Worm (Caenorhabditis elegans) whole organism, mixed stage, embryonic: ENCODE measurements around the gene phf-30.

Source experiments
- M03D4.4 ChIP-seq: sonication (generic microtip); optimal IDR thresholded peaks from 2 replicates; lab custom pipeline; 2017; ENCODE audit warnings: mild to moderate bottlenecking, missing genetic modification characterization, missing compliant biosample characterization
- bed-3 ChIP-seq: fragments of 200-800 bp; sonication (Bioruptor generic); optimal IDR thresholded peaks from 3 replicates; lab custom pipeline; 2018; ENCODE audit warnings: mild to moderate bottlenecking, missing genetic modification characterization, moderate library complexity, missing compliant biosample characterization
- blmp-1 ChIP-seq: fragments of 150-350 bp; optimal IDR thresholded peaks from 2 replicates; lab custom pipeline; 2014; ENCODE audit warnings: missing biosample characterization, missing genetic modification characterization
- ceh-39 ChIP-seq: fragments of 150-350 bp; optimal IDR thresholded peaks from 2 replicates; lab custom pipeline; 2014; ENCODE audit warnings: missing biosample characterization, missing genetic modification characterization
- ceh-43 ChIP-seq: fragments of 200-800 bp; sonication (Bioruptor generic); optimal IDR thresholded peaks from 2 replicates; lab custom pipeline; 2018; ENCODE audit warnings: mild to moderate bottlenecking, missing genetic modification characterization, moderate library complexity, missing compliant biosample characterization
- ceh-83 ChIP-seq: fragments of 200-800 bp; sonication (Bioruptor generic); optimal IDR thresholded peaks from 2 replicates; lab custom pipeline; 2018; ENCODE audit warnings: mild to moderate bottlenecking, missing genetic modification characterization, missing compliant biosample characterization
- ces-1 ChIP-seq: fragments of 150-350 bp; optimal IDR thresholded peaks from 2 replicates; lab custom pipeline; 2014; ENCODE audit warnings: missing biosample characterization, missing genetic modification reagents, missing genetic modification characterization
- cnd-1 ChIP-seq: fragments of 200-800 bp; sonication (Bioruptor generic); optimal IDR thresholded peaks from 2 replicates; lab custom pipeline; 2018; ENCODE audit warnings: mild to moderate bottlenecking, missing genetic modification characterization, missing compliant biosample characterization
- drap-1 ChIP-seq: fragments of 200-800 bp; sonication (Bioruptor generic); optimal IDR thresholded peaks from 3 replicates; lab custom pipeline; 2018; ENCODE audit warnings: mild to moderate bottlenecking, missing genetic modification characterization, missing compliant biosample characterization
- elt-3 ChIP-seq: fragments of 150-350 bp; optimal IDR thresholded peaks from 2 replicates; lab custom pipeline; 2014; ENCODE audit warnings: missing biosample characterization, missing genetic modification characterization
- flh-1 ChIP-seq: fragments of 200-800 bp; sonication (Bioruptor generic); optimal IDR thresholded peaks from 2 replicates; lab custom pipeline; 2018; ENCODE audit warnings: mild to moderate bottlenecking, missing genetic modification characterization, moderate library complexity, missing compliant biosample characterization
- ham-2 ChIP-seq: fragments of 200-800 bp; sonication (Bioruptor generic); optimal IDR thresholded peaks from 2 replicates; lab custom pipeline; 2018; ENCODE audit warnings: mild to moderate bottlenecking, missing genetic modification characterization, missing compliant biosample characterization
- hlh-1 ChIP-seq: fragments of 150-350 bp; optimal IDR thresholded peaks from 2 replicates; lab custom pipeline; 2014; ENCODE audit warnings: missing biosample characterization, missing genetic modification reagents, missing genetic modification characterization
- lin-13 ChIP-seq: fragments of 150-350 bp; optimal IDR thresholded peaks from 2 replicates; lab custom pipeline; 2014; ENCODE audit warnings: missing biosample characterization, missing genetic modification characterization
- lin-32 ChIP-seq: fragments of 200-800 bp; sonication (Bioruptor generic); optimal IDR thresholded peaks from 2 replicates; lab custom pipeline; 2018; ENCODE audit warnings: mild to moderate bottlenecking, missing genetic modification characterization, missing compliant biosample characterization
- lsy-2 ChIP-seq: fragments of 150-350 bp; optimal IDR thresholded peaks from 2 replicates; lab custom pipeline; 2014; ENCODE audit warnings: missing biosample characterization, missing genetic modification characterization
- mab-5 ChIP-seq: fragments of 150-350 bp; optimal IDR thresholded peaks from 2 replicates; lab custom pipeline; 2014; ENCODE audit warnings: missing biosample characterization, missing genetic modification characterization
- mls-2 ChIP-seq: sonication (generic microtip); optimal IDR thresholded peaks from 2 replicates; lab custom pipeline; 2016; ENCODE audit warnings: mild to moderate bottlenecking, missing genetic modification characterization, moderate library complexity, missing compliant biosample characterization
- nhr-28 ChIP-seq: fragments of 150-350 bp; optimal IDR thresholded peaks from 2 replicates; lab custom pipeline; 2014; ENCODE audit warnings: missing biosample characterization, missing genetic modification characterization
- nhr-76 ChIP-seq: sonication (generic microtip); optimal IDR thresholded peaks from 2 replicates; lab custom pipeline; 2017; ENCODE audit warnings: missing biosample characterization, missing genetic modification characterization
- pha-4 ChIP-seq: fragments of 150-350 bp; optimal IDR thresholded peaks from 2 replicates; lab custom pipeline; 2018; ENCODE audit warnings: missing biosample characterization, missing genetic modification reagents, missing genetic modification characterization
- snpc-4 ChIP-seq: fragments of 150-350 bp; optimal IDR thresholded peaks from 2 replicates; lab custom pipeline; 2014; ENCODE audit warnings: missing biosample characterization, missing genetic modification characterization
- sptf-1 ChIP-seq: sonication (generic microtip); optimal IDR thresholded peaks from 2 replicates; lab custom pipeline; 2017; ENCODE audit warnings: mild to moderate bottlenecking, missing genetic modification characterization, moderate library complexity, missing compliant biosample characterization
- tbx-8 ChIP-seq: fragments of 200-800 bp; sonication (Bioruptor generic); optimal IDR thresholded peaks from 2 replicates; lab custom pipeline; 2018; ENCODE audit warnings: mild to moderate bottlenecking, missing genetic modification characterization, moderate library complexity, missing compliant biosample characterization
- unc-120 ChIP-seq: sonication (generic microtip); optimal IDR thresholded peaks from 2 replicates; lab custom pipeline; 2017; ENCODE audit warnings: missing genetic modification characterization, missing compliant biosample characterization; ENCODE audit not compliant: poor library complexity, severe bottlenecking
- unc-39 ChIP-seq: fragments of 150-350 bp; optimal IDR thresholded peaks from 2 replicates; lab custom pipeline; 2014; ENCODE audit warnings: missing biosample characterization, missing genetic modification characterization
- unc-62 ChIP-seq: fragments of 150-350 bp; optimal IDR thresholded peaks from 2 replicates; lab custom pipeline; 2014; ENCODE audit warnings: missing biosample characterization, missing genetic modification reagents, missing genetic modification characterization
- zip-8 ChIP-seq: fragments of 150-350 bp; optimal IDR thresholded peaks from 2 replicates; lab custom pipeline; 2014; ENCODE audit warnings: missing biosample characterization, missing genetic modification characterization
- ztf-11 ChIP-seq: fragments of 150-350 bp; optimal IDR thresholded peaks from 2 replicates; lab custom pipeline; 2014; ENCODE audit warnings: missing biosample characterization, missing genetic modification characterization

The phf-30 gene

DNA sequence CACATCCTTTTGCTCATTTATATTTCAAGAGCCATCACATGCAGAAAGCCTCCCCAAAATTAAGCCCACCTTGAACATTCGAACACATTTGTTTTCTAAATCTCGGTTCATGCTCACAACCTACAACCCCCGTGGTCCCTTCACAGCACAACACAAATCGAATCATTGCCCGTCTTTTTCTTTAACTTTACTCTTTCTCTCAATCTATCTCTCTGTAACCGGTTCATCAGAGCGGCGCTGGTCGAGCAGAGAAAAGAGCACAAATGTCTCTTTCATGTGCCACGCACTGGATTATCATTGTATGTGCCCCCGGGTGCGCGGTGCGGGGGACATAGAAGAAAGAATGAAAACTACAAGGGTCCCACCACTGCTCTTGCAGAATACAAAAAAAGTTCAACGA, 33.5 kb upstream of the phf-30 start:
- TF ChIP-seq ham-2 (GFP tag; lab: Kevin White, UChicago) (no peak), ces-1 (peak; percentile 82), lin-13 (tag; lab: Kevin White, UChicago) (no peak), unc-39 (no peak), ceh-39 (no peak)

ce11 chrV:8437358-8437757, 31.5 kb upstream of the phf-30 start:
- no peak for TF ChIP-seq elt-3 (tag; lab: Kevin White, UChicago)
- peak; percentile 19 for TF ChIP-seq ces-1

DNA sequence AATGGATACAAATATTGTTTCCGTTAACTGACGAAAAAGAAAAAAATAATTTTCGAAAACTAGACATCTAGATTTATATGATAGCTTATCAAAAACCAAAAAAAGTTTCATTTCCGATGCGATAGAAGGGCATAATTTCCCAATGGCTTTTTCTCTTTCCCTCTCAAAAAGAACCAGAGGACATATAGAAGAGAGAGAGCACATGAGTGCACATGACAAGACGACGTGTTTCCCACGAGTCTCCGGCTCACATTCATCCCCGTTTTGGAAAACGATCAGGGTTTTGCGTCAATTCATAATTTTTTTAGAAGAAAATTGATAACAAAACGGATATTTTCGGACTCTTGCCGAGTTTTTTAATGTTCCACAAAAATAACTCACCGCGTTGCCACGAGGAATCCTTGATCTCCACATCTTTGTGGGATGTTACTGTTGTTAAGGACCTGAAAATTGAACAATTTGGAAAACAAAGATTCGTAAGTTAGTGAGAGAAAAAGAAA, 24.4 kb upstream of the phf-30 start, which contains the start of gene lmd-3:
Gene lmd-3 (minus strand): TSS at position 450 of the 500 bp plus-strand sequence.
- TF ChIP-seq nhr-28 (tag; lab: Kevin White, UChicago) (no peak), elt-3 (tag; lab: Kevin White, UChicago) (no peak), tbx-8 (GFP tag; lab: Kevin White, UChicago) (no peak), sptf-1 (tag; lab: Kevin White, UChicago) (no peak), unc-62 (GFP tag; lab: Kevin White, UChicago) (no peak), ham-2 (GFP tag; lab: Kevin White, UChicago) (no peak), zip-8 (tag; lab: Kevin White, UChicago) (no peak), ceh-83 (GFP tag; lab: Kevin White, UChicago) (no peak), blmp-1 (tag; lab: Kevin White, UChicago) (no peak), flh-1 (GFP tag; lab: Kevin White, UChicago) (no peak), pha-4 (no peak), lsy-2 (tag; lab: Kevin White, UChicago) (no peak)

ce11 chrV:8445636-8446035, 23.2 kb upstream of the phf-30 start:
- TF ChIP-seq nhr-76 = no peak
- TF ChIP-seq hlh-1 (tag; lab: Kevin White, UChicago) = peak; percentile 19
- peak; percentile 91 for TF ChIP-seq pha-4
- TF ChIP-seq M03D4.4 = no peak

DNA sequence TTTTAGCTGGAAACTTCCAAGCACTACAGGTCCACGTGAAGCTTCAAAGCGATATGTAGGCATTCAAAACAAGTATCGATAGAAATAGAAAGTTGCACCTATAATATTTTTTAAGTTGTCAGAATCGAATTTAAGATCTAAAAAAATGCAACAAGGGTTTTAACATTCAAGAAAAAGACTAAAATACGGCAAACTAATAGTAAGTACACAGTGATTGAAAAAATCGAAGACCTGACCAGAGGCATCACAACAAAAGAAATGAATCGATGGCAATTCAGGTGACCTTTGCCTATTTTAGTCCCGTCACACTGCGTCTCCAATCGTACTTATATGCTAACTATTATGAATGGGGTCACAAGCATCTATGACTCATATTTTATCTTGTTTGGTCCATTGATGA, 20.9 kb upstream of the phf-30 start, which contains the start of gene T23B12.5:
Gene T23B12.5 (minus strand): TSS at position 101 of the 400 bp plus-strand sequence.
- TF ChIP-seq lin-32 (GFP tag; lab: Kevin White, UChicago) (no peak), cnd-1 (no peak), unc-62 (GFP tag; lab: Kevin White, UChicago) (no peak), ces-1 (no peak), bed-3 (no peak), mab-5 (tag; lab: Kevin White, UChicago) (no peak), drap-1 (no peak), ztf-11 (tag; lab: Kevin White, UChicago) (no peak), ceh-83 (GFP tag; lab: Kevin White, UChicago) (no peak), snpc-4 (no peak), mls-2 (tag; lab: Kevin White, UChicago) (no peak), ceh-39 (no peak), ceh-43 (GFP tag; lab: Kevin White, UChicago) (no peak), M03D4.4 (no peak), blmp-1 (tag; lab: Kevin White, UChicago) (no peak)

DNA sequence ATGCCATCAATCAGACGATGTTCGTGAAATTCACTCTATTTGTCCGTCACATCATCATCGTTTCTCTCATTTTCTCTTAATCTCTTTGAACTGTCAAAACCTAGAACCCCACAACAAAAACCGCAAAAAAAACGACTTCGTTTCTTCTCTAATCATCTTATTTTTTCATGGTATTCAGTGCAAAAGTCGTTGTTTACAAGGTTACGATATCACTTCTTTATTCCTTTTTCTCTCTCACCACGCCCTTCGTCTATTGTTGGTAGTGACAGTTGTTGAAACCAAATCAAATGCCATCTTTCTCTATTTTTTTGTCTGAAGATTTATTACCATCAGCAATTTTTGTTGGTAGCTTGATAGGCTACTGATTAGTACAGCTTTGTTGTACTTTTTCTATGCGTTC, 19.6 kb upstream of the phf-30 start:
- TF ChIP-seq nhr-28 (tag; lab: Kevin White, UChicago) (no peak), ztf-11 (tag; lab: Kevin White, UChicago) (no peak), pha-4 (no peak), unc-120 (no peak), unc-39 (no peak), ceh-39 (no peak), bed-3 (no peak), lsy-2 (tag; lab: Kevin White, UChicago) (no peak), hlh-1 (tag; lab: Kevin White, UChicago) (no peak), ham-2 (GFP tag; lab: Kevin White, UChicago) (no peak), zip-8 (tag; lab: Kevin White, UChicago) (no peak), mls-2 (tag; lab: Kevin White, UChicago) (no peak)
- TF ChIP-seq, all 35 proteins: peak for 0
